Worm (Caenorhabditis elegans) whole organism, L2 larva: Measurements from ENCODE around the gene twk-48.

Experiments
- F13H6.1 ChIP-seq: sonication (generic microtip); optimal IDR thresholded peaks from 2 replicates; lab custom pipeline; 2016; ENCODE audit warnings: missing genetic modification characterization, missing compliant biosample characterization
- ZK546.5 ChIP-seq: sonication (generic microtip); optimal IDR thresholded peaks from 2 replicates; lab custom pipeline; 2017; ENCODE audit warnings: missing biosample characterization, missing genetic modification characterization
- ama-1 ChIP-seq: fragments of 150-350 bp; optimal IDR thresholded peaks from 2 replicates; lab custom pipeline; 2018; ENCODE audit warnings: inconsistent platforms
- ceh-16 ChIP-seq: fragments of 150-350 bp; optimal IDR thresholded peaks from 2 replicates; lab custom pipeline; 2014; ENCODE audit warnings: missing biosample characterization, missing genetic modification characterization
- egl-27 ChIP-seq: sonication (generic microtip); optimal IDR thresholded peaks from 3 replicates; lab custom pipeline; 2017; ENCODE audit warnings: missing biosample characterization, missing genetic modification reagents, missing genetic modification characterization
- fos-1 ChIP-seq: fragments of 150-350 bp; optimal IDR thresholded peaks from 2 replicates; lab custom pipeline; 2014; ENCODE audit warnings: missing biosample characterization, missing genetic modification characterization
- mdl-1 ChIP-seq, 2 experiments: fragments of 150-350 bp in 1 of 2; sonication (generic microtip) in 1 of 2; optimal IDR thresholded peaks; 2 replicates each; lab custom pipeline; 2017; ENCODE audit warnings: missing biosample characterization in 2 of 2, missing genetic modification characterization in 2 of 2
- nhr-12 ChIP-seq: fragments of 150-350 bp; optimal IDR thresholded peaks from 2 replicates; lab custom pipeline; 2014; ENCODE audit warnings: missing biosample characterization, missing genetic modification characterization
- nhr-129 ChIP-seq: fragments of 150-350 bp; optimal IDR thresholded peaks from 2 replicates; lab custom pipeline; 2014; ENCODE audit warnings: missing biosample characterization, missing genetic modification characterization
- nhr-237 ChIP-seq: fragments of 150-350 bp; optimal IDR thresholded peaks from 2 replicates; lab custom pipeline; 2014; ENCODE audit warnings: missing biosample characterization, missing genetic modification characterization
- nhr-77 ChIP-seq: fragments of 150-350 bp; optimal IDR thresholded peaks from 2 replicates; lab custom pipeline; 2014; ENCODE audit warnings: missing biosample characterization, missing genetic modification characterization
- skn-1 ChIP-seq: sonication (generic microtip); optimal IDR thresholded peaks from 2 replicates; lab custom pipeline; 2017; ENCODE audit warnings: missing biosample characterization, missing genetic modification characterization
- snpc-4 ChIP-seq: fragments of 150-350 bp; optimal IDR thresholded peaks from 2 replicates; lab custom pipeline; 2014; ENCODE audit warnings: missing biosample characterization, missing genetic modification characterization

DNA sequence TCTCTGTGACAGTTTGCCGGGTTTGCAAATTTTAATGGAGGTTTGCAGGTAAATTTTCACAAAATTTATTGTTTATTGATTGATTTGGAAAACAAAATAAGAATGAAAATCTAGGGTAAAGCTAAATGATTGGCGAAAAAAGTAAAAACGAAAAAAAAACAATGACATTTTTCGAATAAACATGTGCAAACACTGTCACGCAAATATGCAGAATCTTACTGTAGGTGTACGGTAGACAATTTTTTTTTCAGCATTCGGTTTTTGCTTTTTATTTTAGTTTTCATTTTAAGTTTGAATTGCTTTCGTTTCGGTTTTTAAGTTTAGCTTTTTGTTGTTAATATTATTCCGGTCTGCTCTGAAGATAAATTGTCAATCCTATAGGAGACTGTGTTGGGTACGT lies 42.6 kb upstream of the twk-48 start:
- TF ChIP-seq ceh-16 (tag; lab: Kevin White, UChicago) (no peak), mdl-1 (tag; optimal IDR thresholded peaks at IDR 0.05; lab: Kevin White, UChicago) (no peak), ama-1 (lab: Kevin White, UChicago) (no peak), fos-1 (no peak), nhr-12 (tag; lab: Kevin White, UChicago) (no peak), snpc-4 (tag; lab: Kevin White, UChicago) (no peak), nhr-77 (no peak), egl-27 (tag; lab: Kevin White, UChicago) (no peak), nhr-237 (tag; lab: Kevin White, UChicago) (no peak), ZK546.5 (tag; lab: Kevin White, UChicago) (no peak), skn-1 (tag; lab: Kevin White, UChicago) (no peak), nhr-129 (tag; lab: Kevin White, UChicago) (no peak), F13H6.1 (tag; lab: Kevin White, UChicago) (no peak)
